Worm (Caenorhabditis elegans): Measurements from ENCODE around the gene pqn-31.

Gene pqn-31

DNA sequence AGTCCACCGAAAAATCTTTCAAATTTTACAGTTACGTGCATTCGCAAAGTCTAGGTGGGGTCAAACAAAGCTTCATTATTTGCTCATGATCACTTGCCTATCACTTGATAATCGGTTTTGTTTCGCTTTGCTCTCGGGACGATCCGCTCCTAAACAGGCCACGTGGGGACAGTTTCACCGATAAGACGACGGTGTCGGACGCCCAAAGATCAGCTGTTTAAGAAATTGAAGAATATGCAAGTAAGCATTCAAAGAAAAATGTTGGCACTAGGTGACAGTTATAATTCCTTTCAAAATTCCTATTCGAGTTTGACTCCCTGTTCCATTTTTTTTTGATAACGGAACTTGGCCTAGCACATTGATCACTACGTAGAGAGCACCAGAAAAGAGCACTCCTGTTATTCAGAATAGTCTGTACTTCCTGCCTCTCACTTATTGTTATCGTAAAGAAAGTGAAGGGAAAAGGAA, 29.4 kb upstream of the pqn-31 start:
- TF ChIP-seq nhr-12 (tag; optimal IDR thresholded peaks at IDR 0.05): no peak
- no peak for TF ChIP-seq ama-1 (optimal IDR thresholded peaks at IDR 0.05)
- no peak for TF ChIP-seq egl-27 (tag; optimal IDR thresholded peaks at IDR 0.05)
- TF ChIP-seq mdl-1 (tag; optimal IDR thresholded peaks at IDR 0.05): peak in 1 of 2 experiments; percentile 51
- TF ChIP-seq F13H6.1 (tag; optimal IDR thresholded peaks at IDR 0.05): peak; percentile 79
- no peak for TF ChIP-seq aly-2 (tag; optimal IDR thresholded peaks at IDR 0.05)
- peak; percentile 88 for TF ChIP-seq sma-9 (GFP tag; optimal IDR thresholded peaks at IDR 0.05)
- TF ChIP-seq sma-9 (tag; optimal IDR thresholded peaks at IDR 0.05): no peak
- peak; percentile 53 for TF ChIP-seq nhr-129 (tag; optimal IDR thresholded peaks at IDR 0.05)
- peak; percentile 39 for TF ChIP-seq gmeb-1 (tag; optimal IDR thresholded peaks at IDR 0.05)
- no peak for TF ChIP-seq unc-62 (GFP tag; optimal IDR thresholded peaks at IDR 0.05)
- no peak for TF ChIP-seq ztf-1 (GFP tag; conservative IDR thresholded peaks at IDR 0.05)
- TF ChIP-seq elt-3 (tag; optimal IDR thresholded peaks at IDR 0.05): no peak
- TF ChIP-seq crh-2 (tag; optimal IDR thresholded peaks at IDR 0.05): peak; percentile 51
- peak; percentile 72 for TF ChIP-seq fos-1 (tag; optimal IDR thresholded peaks at IDR 0.05)

DNA sequence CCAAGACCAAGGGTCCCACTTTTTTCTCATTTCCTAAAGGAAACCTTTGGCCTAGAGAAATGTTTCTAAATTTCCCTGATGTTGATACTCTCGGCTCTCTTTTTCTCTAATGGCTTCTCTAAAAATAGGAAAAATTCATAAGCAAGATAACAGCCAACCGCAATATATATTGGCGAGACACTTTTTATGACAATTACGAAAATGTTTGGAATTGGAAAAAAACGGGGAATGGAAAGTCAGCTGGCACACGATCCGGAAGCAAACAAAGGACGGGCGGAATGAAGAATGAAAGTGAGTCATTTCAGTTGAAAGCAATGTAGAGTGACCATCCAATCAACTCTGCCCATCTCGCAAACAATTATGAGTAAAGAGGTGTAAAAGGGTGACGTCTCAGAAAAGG, 28.0 kb upstream of the pqn-31 start:
- TF ChIP-seq elt-3 (tag; optimal IDR thresholded peaks at IDR 0.05) (no peak), crh-2 (tag; optimal IDR thresholded peaks at IDR 0.05) (peak; percentile 21), fos-1 (tag; optimal IDR thresholded peaks at IDR 0.05) (peak; percentile 61), F13H6.1 (tag; optimal IDR thresholded peaks at IDR 0.05) (peak; percentile 22)

DNA sequence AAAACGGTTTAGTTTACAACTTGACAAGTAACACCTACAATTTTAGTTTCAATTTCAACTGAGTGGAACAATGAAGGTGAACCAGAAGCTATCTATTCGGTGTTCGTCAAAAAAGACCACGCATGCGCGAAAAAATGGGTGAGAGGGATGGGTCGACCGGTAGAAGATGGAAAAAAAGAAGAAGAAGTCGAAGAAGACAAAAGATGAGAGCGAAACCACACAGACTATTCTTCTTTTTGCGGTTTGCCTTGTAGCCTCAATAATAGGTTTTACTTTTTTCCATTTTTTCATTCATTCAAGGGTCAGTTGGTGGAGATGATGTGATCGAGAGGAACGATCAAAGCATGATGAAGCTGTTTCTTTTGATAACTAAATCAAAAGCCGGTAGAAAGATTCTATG, 27.0 kb upstream of the pqn-31 start:
- TF ChIP-seq nhr-237 (tag; optimal IDR thresholded peaks at IDR 0.05) (no peak), F13H6.1 (tag; optimal IDR thresholded peaks at IDR 0.05) (no peak), mab-5 (tag; optimal IDR thresholded peaks at IDR 0.05) (no peak), nhr-6 (tag; optimal IDR thresholded peaks at IDR 0.05) (no peak), fos-1 (tag; optimal IDR thresholded peaks at IDR 0.05) (no peak), nhr-23 (tag; optimal IDR thresholded peaks at IDR 0.05) (no peak), nhr-10 (tag; optimal IDR thresholded peaks at IDR 0.05) (no peak), C34F6.9 (tag; optimal IDR thresholded peaks at IDR 0.05) (no peak), lin-39 (tag; optimal IDR thresholded peaks at IDR 0.05) (no peak), Y55F3AM.14 (GFP tag; optimal IDR thresholded peaks at IDR 0.05) (no peak), elt-3 (tag; optimal IDR thresholded peaks at IDR 0.05) (no peak)

DNA sequence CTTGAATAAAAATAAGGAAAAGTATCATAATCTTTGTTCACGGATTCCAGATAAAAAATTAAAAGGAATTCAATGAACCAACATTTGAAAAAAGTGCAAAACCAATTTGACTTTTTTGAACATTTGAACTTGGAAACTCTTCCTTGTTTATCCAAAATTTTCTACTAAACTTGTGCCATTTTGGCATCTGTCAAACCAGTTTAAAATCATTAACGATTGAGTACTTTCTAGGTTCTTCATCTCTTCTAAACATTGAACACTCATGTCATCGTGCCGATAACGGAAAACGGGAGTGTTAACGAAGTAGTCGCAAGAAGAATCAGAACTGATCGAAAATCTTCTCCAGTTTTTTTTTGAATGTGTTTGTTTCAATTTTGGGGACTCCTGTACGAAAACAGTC, 25.1 kb upstream of the pqn-31 start:
- TF ChIP-seq sma-3 (GFP tag; optimal IDR thresholded peaks at IDR 0.05): peak; percentile 17
- TF ChIP-seq nhr-237 (tag; optimal IDR thresholded peaks at IDR 0.05): no peak
- TF ChIP-seq sma-9 (GFP tag; optimal IDR thresholded peaks at IDR 0.05): peak; percentile 68
- no peak for TF ChIP-seq sma-9 (tag; optimal IDR thresholded peaks at IDR 0.05)
- no peak for TF ChIP-seq lin-11 (tag; optimal IDR thresholded peaks at IDR 0.05)
- no peak for TF ChIP-seq elt-1 (tag; optimal IDR thresholded peaks at IDR 0.05)

DNA sequence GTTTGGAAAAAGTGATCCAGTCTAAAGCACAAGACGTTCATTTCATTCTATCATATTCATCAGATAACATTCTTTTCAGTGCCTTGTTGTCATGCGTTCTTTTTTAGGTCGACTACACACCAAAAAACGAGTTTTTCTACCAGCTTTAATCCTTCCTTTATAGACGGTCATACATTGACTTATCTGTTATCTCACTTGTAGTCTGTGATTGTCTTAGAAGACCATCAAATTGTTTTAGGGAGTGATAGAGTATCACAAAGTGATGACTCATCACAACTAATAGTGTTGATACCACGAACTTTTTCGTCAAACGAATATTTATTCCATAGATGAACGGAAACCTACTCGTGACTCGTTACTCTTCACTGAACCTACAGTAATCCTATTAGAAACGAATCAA, 23.5 kb upstream of the pqn-31 start:
- TF ChIP-seq sma-9 (GFP tag; optimal IDR thresholded peaks at IDR 0.05) (peak; percentile 56), sma-9 (tag; optimal IDR thresholded peaks at IDR 0.05) (no peak), sma-3 (GFP tag; optimal IDR thresholded peaks at IDR 0.05) (peak; percentile 92), nhr-77 (tag; optimal IDR thresholded peaks at IDR 0.05) (no peak), dmd-4 (tag; optimal IDR thresholded peaks at IDR 0.05) (no peak), fos-1 (tag; optimal IDR thresholded peaks at IDR 0.05) (peak; percentile 76), elt-3 (tag; optimal IDR thresholded peaks at IDR 0.05) (no peak), gmeb-1 (tag; optimal IDR thresholded peaks at IDR 0.05) (no peak), nhr-11 (tag; optimal IDR thresholded peaks at IDR 0.05) (no peak), zag-1 (tag; optimal IDR thresholded peaks at IDR 0.05) (no peak), ceh-16 (tag; optimal IDR thresholded peaks at IDR 0.05) (no peak), nhr-21 (tag; optimal IDR thresholded peaks at IDR 0.05) (peak; percentile 71), ceh-82 (tag; optimal IDR thresholded peaks at IDR 0.05) (no peak), peb-1 (tag; optimal IDR thresholded peaks at IDR 0.05) (no peak), unc-55 (GFP tag; optimal IDR thresholded peaks at IDR 0.05) (no peak), egl-27 (tag; optimal IDR thresholded peaks at IDR 0.05) (peak; percentile 24), nhr-237 (tag; optimal IDR thresholded peaks at IDR 0.05) (no peak), mdl-1 (tag; optimal IDR thresholded peaks at IDR 0.05) (peak in 1 of 2 experiments; percentile 7), ZK546.5 (tag; optimal IDR thresholded peaks at IDR 0.05) (no peak), crh-2 (tag; optimal IDR thresholded peaks at IDR 0.05) (peak; percentile 16), nhr-25 (tag; optimal IDR thresholded peaks at IDR 0.05) (peak; percentile 63)

Measured in whole organism, L2 larva.